Fruit fly (Drosophila melanogaster) whole organism, embryonic: Measurements from ENCODE around the gene eIF4E5.

ENCODE experiments used
- Bdp1 ChIP-seq: fragments of 200-800 bp; sonication (Bioruptor generic); optimal IDR thresholded peaks from 3 replicates; lab custom pipeline; 2016; ENCODE audit warnings: missing biosample characterization, missing genetic modification characterization
- CG10321 ChIP-seq: fragments of 200-800 bp; sonication (Bioruptor generic); IDR thresholded peaks from 2 replicates; pipeline ENCODE4 v1.3.6; 2022; ENCODE audit warnings: missing biosample characterization, missing genetic modification characterization
- CG10565 ChIP-seq: fragments of 200-800 bp; sonication (Bioruptor generic); optimal IDR thresholded peaks from 3 replicates; lab custom pipeline; 2016; ENCODE audit warnings: missing biosample characterization, mild to moderate bottlenecking, missing genetic modification characterization
- CG10959 ChIP-seq: fragments of 200-800 bp; sonication (Bioruptor generic); IDR thresholded peaks from 2 replicates; pipeline ENCODE4 v1.3.6; 2022; ENCODE audit warnings: missing biosample characterization, missing genetic modification characterization
- CG11560 ChIP-seq: fragments of 200-800 bp; sonication (Bioruptor generic); IDR thresholded peaks from 3 replicates; pipeline ENCODE4 v1.3.6; 2022; ENCODE audit warnings: missing biosample characterization, missing genetic modification characterization
- CG1233 ChIP-seq: fragments of 200-800 bp; sonication (Bioruptor generic); optimal IDR thresholded peaks from 4 replicates; lab custom pipeline; 2018; ENCODE audit warnings: missing biosample characterization, mild to moderate bottlenecking, missing genetic modification characterization
- CG13287 ChIP-seq: fragments of 200-800 bp; sonication (Bioruptor generic); IDR thresholded peaks from 2 replicates; pipeline ENCODE4 v1.3.6; 2022; ENCODE audit warnings: missing biosample characterization, missing genetic modification characterization; ENCODE audit not compliant: partially characterized antibody
- CG15269 ChIP-seq: fragments of 200-800 bp; sonication (Bioruptor generic); optimal IDR thresholded peaks from 2 replicates; lab custom pipeline; 2018; ENCODE audit warnings: missing biosample characterization, mild to moderate bottlenecking, missing genetic modification characterization, moderate library complexity
- CG15479 ChIP-seq: fragments of 200-800 bp; sonication (Bioruptor generic); optimal IDR thresholded peaks from 3 replicates; lab custom pipeline; 2019; ENCODE audit warnings: missing biosample characterization, mild to moderate bottlenecking, missing genetic modification characterization, moderate library complexity
- CG1832 ChIP-seq: fragments of 200-800 bp; sonication (Bioruptor generic); optimal IDR thresholded peaks from 2 replicates; lab custom pipeline; 2017; ENCODE audit warnings: missing biosample characterization, mild to moderate bottlenecking, missing genetic modification characterization, inconsistent platforms
- CG2116 ChIP-seq: fragments of 200-800 bp; sonication (Bioruptor generic); optimal IDR thresholded peaks from 3 replicates; lab custom pipeline; 2018; ENCODE audit warnings: missing biosample characterization, mild to moderate bottlenecking, missing genetic modification characterization
- CG2199 ChIP-seq: fragments of 200-800 bp; sonication (Bioruptor generic); IDR thresholded peaks from 3 replicates; pipeline ENCODE4 v1.3.6; 2022; ENCODE audit warnings: missing biosample characterization, missing genetic modification characterization
- CG4282 ChIP-seq: fragments of 200-800 bp; sonication (Bioruptor generic); optimal IDR thresholded peaks from 2 replicates; lab custom pipeline; 2016; ENCODE audit warnings: missing biosample characterization, missing genetic modification characterization
- CG4617 ChIP-seq: fragments of 200-800 bp; sonication (Bioruptor generic); optimal IDR thresholded peaks from 3 replicates; lab custom pipeline; 2016; ENCODE audit warnings: missing biosample characterization, missing genetic modification characterization, borderline replicate concordance
- CG4854 ChIP-seq: fragments of 200-800 bp; sonication (Bioruptor generic); optimal IDR thresholded peaks from 2 replicates; lab custom pipeline; 2016; ENCODE audit warnings: missing biosample characterization, missing genetic modification characterization, inconsistent platforms
- CG7745 ChIP-seq: fragments of 200-800 bp; sonication (Bioruptor generic); optimal IDR thresholded peaks from 2 replicates; lab custom pipeline; 2018; ENCODE audit warnings: missing biosample characterization, mild to moderate bottlenecking, missing genetic modification characterization, moderate library complexity
- CG8359 ChIP-seq: fragments of 200-800 bp; sonication (Bioruptor generic); optimal IDR thresholded peaks from 2 replicates; lab custom pipeline; 2017; ENCODE audit warnings: missing biosample characterization, mild to moderate bottlenecking, missing genetic modification characterization, borderline replicate concordance
- CG9437 ChIP-seq: fragments of 200-800 bp; sonication (Bioruptor generic); optimal IDR thresholded peaks from 2 replicates; lab custom pipeline; 2018; ENCODE audit warnings: missing biosample characterization, mild to moderate bottlenecking, missing genetic modification characterization
- CG9932 ChIP-seq: fragments of 200-800 bp; sonication (Bioruptor generic); IDR thresholded peaks from 2 replicates; pipeline ENCODE4 v1.3.6; 2022; ENCODE audit warnings: missing biosample characterization, missing genetic modification characterization
- CHES-1-like ChIP-seq: fragments of 200-800 bp; sonication (Bioruptor generic); optimal IDR thresholded peaks from 2 replicates; lab custom pipeline; 2016; ENCODE audit warnings: missing biosample characterization, missing genetic modification characterization
- D ChIP-seq, 2 experiments: fragments of 200-800 bp in 1 of 2; fragments of >200 bp in 1 of 2; sonication (Bioruptor generic) in 1 of 2; optimal IDR thresholded peaks; 2 replicates in 1 of 2; 3 replicates in 1 of 2; lab custom pipeline; 2017; ENCODE audit warnings: mild to moderate bottlenecking in 1 of 2, missing biosample characterization in 1 of 2, missing genetic modification characterization in 1 of 2, missing genetic modification reagents in 1 of 2
- Dfd ChIP-seq, 2 experiments: fragments of >200 bp; optimal IDR thresholded peaks; 2 replicates each; lab custom pipeline; 2017; ENCODE audit warnings: missing biosample characterization in 2 of 2, missing genetic modification characterization in 2 of 2
- Drgx ChIP-seq: fragments of 200-800 bp; sonication (Bioruptor generic); IDR thresholded peaks from 2 replicates; pipeline ENCODE4 v1.3.6; 2022; ENCODE audit warnings: missing biosample characterization, missing genetic modification characterization
- Max ChIP-seq: fragments of 200-800 bp; sonication (Bioruptor generic); optimal IDR thresholded peaks from 2 replicates; lab custom pipeline; 2016; ENCODE audit warnings: missing biosample characterization, mild to moderate bottlenecking, missing genetic modification characterization
- Sox102F ChIP-seq: fragments of 200-800 bp; sonication (Bioruptor generic); optimal IDR thresholded peaks from 2 replicates; lab custom pipeline; 2018; ENCODE audit warnings: missing biosample characterization, mild to moderate bottlenecking, missing genetic modification characterization, moderate library complexity
- Tbp ChIP-seq: fragments of >200 bp; optimal IDR thresholded peaks from 2 replicates; lab custom pipeline; 2018; ENCODE audit warnings: missing biosample characterization, missing genetic modification characterization
- YL-1 ChIP-seq: fragments of 200-800 bp; sonication (Bioruptor generic); optimal IDR thresholded peaks from 3 replicates; lab custom pipeline; 2017; ENCODE audit warnings: missing biosample characterization, mild to moderate bottlenecking, missing genetic modification characterization
- ac ChIP-seq: fragments of 200-800 bp; sonication (Bioruptor generic); optimal IDR thresholded peaks from 3 replicates; lab custom pipeline; 2017; ENCODE audit warnings: missing biosample characterization, mild to moderate bottlenecking, missing genetic modification characterization
- chinmo ChIP-seq: fragments of 200-800 bp; sonication (Bioruptor generic); IDR thresholded peaks from 4 replicates; pipeline ENCODE4 v1.3.6; 2022; ENCODE audit warnings: missing biosample characterization, missing genetic modification characterization; ENCODE audit not compliant: partially characterized antibody
- chm ChIP-seq: fragments of 200-800 bp; sonication (Bioruptor generic); IDR thresholded peaks from 2 replicates; pipeline ENCODE4 v1.3.6; 2022; ENCODE audit warnings: missing biosample characterization, missing genetic modification characterization
- dpn ChIP-seq, 2 experiments: fragments of 200-800 bp; sonication (Bioruptor generic); optimal IDR thresholded peaks; 3 replicates each; lab custom pipeline; 2016; ENCODE audit warnings: missing biosample characterization in 2 of 2, missing genetic modification characterization in 2 of 2
- en ChIP-seq: fragments of 200-800 bp; sonication (Bioruptor generic); optimal IDR thresholded peaks from 2 replicates; lab custom pipeline; 2016; ENCODE audit warnings: missing biosample characterization, missing genetic modification characterization
- fru ChIP-seq: fragments of >200 bp; optimal IDR thresholded peaks from 2 replicates; lab custom pipeline; 2017
- gro ChIP-seq: fragments of 200-800 bp; sonication (Bioruptor generic); optimal IDR thresholded peaks from 2 replicates; lab custom pipeline; 2016; ENCODE audit warnings: missing biosample characterization, missing genetic modification characterization
- gt ChIP-seq: fragments of 200-800 bp; sonication (Bioruptor generic); IDR thresholded peaks from 2 replicates; pipeline ENCODE4 v1.3.6; 2022; ENCODE audit warnings: missing biosample characterization, missing genetic modification characterization
- hth ChIP-seq: fragments of >200 bp; optimal IDR thresholded peaks from 2 replicates; lab custom pipeline; 2017; ENCODE audit warnings: inconsistent platforms
- ind ChIP-seq: fragments of 200-800 bp; sonication (Bioruptor generic); optimal IDR thresholded peaks from 3 replicates; lab custom pipeline; 2016; ENCODE audit warnings: missing biosample characterization, missing genetic modification characterization
- kni ChIP-seq: fragments of 200-800 bp; sonication (Bioruptor generic); optimal IDR thresholded peaks from 3 replicates; lab custom pipeline; 2017; ENCODE audit warnings: mild to moderate bottlenecking, missing biosample characterization, missing genetic modification reagents, missing genetic modification characterization
- lov ChIP-seq, 2 experiments: fragments of 200-800 bp in 1 of 2; fragments of >200 bp in 1 of 2; sonication (Bioruptor generic) in 1 of 2; IDR thresholded peaks in 1 of 2; optimal IDR thresholded peaks in 1 of 2; 2 replicates in 1 of 2; 3 replicates in 1 of 2; pipeline versions ENCODE4 v1.3.6 to Lab custom; 2017 to 2022; ENCODE audit warnings: missing biosample characterization in 1 of 2, missing genetic modification characterization in 1 of 2
- pb ChIP-seq: fragments of 200-800 bp; sonication (Bioruptor generic); optimal IDR thresholded peaks from 3 replicates; lab custom pipeline; 2016; ENCODE audit warnings: missing biosample characterization, missing genetic modification characterization
- pnt ChIP-seq: fragments of 200-800 bp; sonication (Bioruptor generic); optimal IDR thresholded peaks from 3 replicates; lab custom pipeline; 2016; ENCODE audit warnings: missing biosample characterization, missing genetic modification characterization
- pzg ChIP-seq: fragments of 200-800 bp; sonication (Bioruptor generic); optimal IDR thresholded peaks from 3 replicates; lab custom pipeline; 2018; ENCODE audit warnings: missing biosample characterization, mild to moderate bottlenecking, missing genetic modification characterization, moderate library complexity
- stc ChIP-seq: fragments of 200-800 bp; sonication (Bioruptor generic); IDR thresholded peaks from 2 replicates; pipeline ENCODE4 v1.3.6; 2022; ENCODE audit warnings: missing biosample characterization, missing genetic modification characterization
- tap ChIP-seq: fragments of 200-800 bp; optimal IDR thresholded peaks from 3 replicates; lab custom pipeline; 2019; ENCODE audit warnings: missing biosample characterization, mild to moderate bottlenecking, missing genetic modification characterization, moderate library complexity
- trh ChIP-seq: fragments of 200-800 bp; sonication (Bioruptor generic); optimal IDR thresholded peaks from 2 replicates; lab custom pipeline; 2016; ENCODE audit warnings: missing biosample characterization, missing genetic modification characterization
- vnd ChIP-seq: fragments of 200-800 bp; sonication (Bioruptor generic); IDR thresholded peaks from 3 replicates; pipeline ENCODE4 v1.3.6; 2022; ENCODE audit warnings: missing biosample characterization, missing genetic modification characterization; ENCODE audit not compliant: partially characterized antibody
- zf30C ChIP-seq: fragments of 200-800 bp; sonication (Bioruptor generic); optimal IDR thresholded peaks from 3 replicates; lab custom pipeline; 2018; ENCODE audit warnings: missing biosample characterization, mild to moderate bottlenecking, missing genetic modification characterization
- zfh2 ChIP-seq: fragments of 200-800 bp; sonication (Bioruptor generic); optimal IDR thresholded peaks from 2 replicates; lab custom pipeline; 2016; ENCODE audit warnings: missing biosample characterization, missing genetic modification characterization

Gene eIF4E5

dm6 chr3L:7911765-7912556 is 17.3 kb downstream of the eIF4E5 start, which contains the start of the genes pbl and CG8281 (continued):
- TF ChIP-seq D (optimal IDR thresholded peaks at IDR 0.05; lab: Kevin White, UChicago) (no peak), D (GFP tag; optimal IDR thresholded peaks at IDR 0.05; lab: Kevin White, UChicago) (no peak), Tbp (GFP tag; lab: Kevin White, UChicago) (no peak), en (no peak), Dfd (GFP tag; optimal IDR thresholded peaks at IDR 0.05; lab: Kevin White, UChicago) (no peak), CG2199 (GFP tag; lab: Robert Waterston, UW) (0 out of 3 replicates have a peak, but pooled peaks have one; percentile 65), CG15269 (tag; lab: Kevin White, UChicago) (peak; percentile 59), CG9932 (peak; percentile 45), CHES-1-like (GFP tag; lab: Kevin White, UChicago) (peak; percentile 47), CG4617 (GFP tag; lab: Kevin White, UChicago) (peak; percentile 47), CG10321 (GFP tag; lab: Robert Waterston, UW) (no peak), kni (GFP tag; lab: Kevin White, UChicago) (no peak), CG2116 (GFP tag; lab: Kevin White, UChicago) (peak; percentile 73), chm (GFP tag; lab: Robert Waterston, UW) (no peak), CG11560 (tag; lab: Robert Waterston, UW) (0 out of 3 replicates have a peak, but pooled peaks have one; percentile 16), zfh2 (GFP tag; lab: Kevin White, UChicago) (peak; percentile 45), pzg (GFP tag; lab: Kevin White, UChicago) (peak; percentile 89), YL-1 (GFP tag; lab: Kevin White, UChicago) (peak; percentile 68), CG10565 (GFP tag; lab: Kevin White, UChicago) (no peak), CG9437 (GFP tag; lab: Kevin White, UChicago) (peak; percentile 73), vnd (GFP tag; lab: Robert Waterston, UW) (peak; percentile 38; the same call in 2 of the 3 replicates), CG4854 (GFP tag; lab: Kevin White, UChicago) (no peak), Sox102F (peak; percentile 49), CG13287 (GFP tag; lab: Robert Waterston, UW) (peak; percentile 86), hth (lab: Kevin White, UChicago) (no peak), zf30C (GFP tag; lab: Kevin White, UChicago) (no peak), CG1233 (GFP tag; lab: Kevin White, UChicago) (peak; percentile 29), ind (GFP tag; lab: Kevin White, UChicago) (peak; percentile 32), CG10959 (GFP tag; lab: Robert Waterston, UW) (peak; percentile 38; the same call in 1 of the 2 replicates), CG8359 (GFP tag; lab: Kevin White, UChicago) (no peak), pb (GFP tag; lab: Kevin White, UChicago) (no peak), fru (lab: Kevin White, UChicago) (peak; percentile 58), Drgx (peak; percentile 57; the same call in 1 of the 2 replicates), dpn (GFP tag; optimal IDR thresholded peaks at IDR 0.05; lab: Kevin White, UChicago) (peak in 1 of 2 experiments; percentile 19), Max (GFP tag; lab: Kevin White, UChicago) (no peak), pnt (GFP tag; lab: Kevin White, UChicago) (peak; percentile 21), CG4282 (GFP tag; lab: Kevin White, UChicago) (no peak), Bdp1 (GFP tag; lab: Kevin White, UChicago) (peak; percentile 8), trh (GFP tag; lab: Kevin White, UChicago) (no peak), CG15479 (no peak), CG1832 (GFP tag; lab: Kevin White, UChicago) (no peak), CG7745 (tag; lab: Kevin White, UChicago) (no peak), ac (GFP tag; lab: Kevin White, UChicago) (no peak), lov (optimal IDR thresholded peaks at IDR 0.05; lab: Kevin White, UChicago) (peak; percentile 89), lov (GFP tag; IDR thresholded peaks at IDR 0.05; lab: Robert Waterston, UW) (0 out of 3 replicates have a peak, but pooled peaks have one; percentile 12), stc (GFP tag; lab: Robert Waterston, UW) (peak; percentile 50; the same call in 1 of the 2 replicates), gro (peak; percentile 74), tap (tag; lab: Kevin White, UChicago) (no peak), chinmo (GFP tag; lab: Robert Waterston, UW) (0 out of 4 replicates have a peak, but pooled peaks have one; percentile 59), gt (GFP tag; lab: Robert Waterston, UW) (0 out of 2 replicates have a peak, but pooled peaks have one; percentile 35)
